Fruit fly (Drosophila melanogaster) whole organism, embryonic: ENCODE measurements around the gene Sf3b3.

Experiments used
- Bdp1 ChIP-seq: fragments of 200-800 bp; sonication (Bioruptor generic); optimal IDR thresholded peaks from 3 replicates; lab custom pipeline; 2016; ENCODE audit warnings: missing biosample characterization, missing genetic modification characterization
- CG10321 ChIP-seq: fragments of 200-800 bp; sonication (Bioruptor generic); IDR thresholded peaks from 2 replicates; pipeline ENCODE4 v1.3.6; 2022; ENCODE audit warnings: missing biosample characterization, missing genetic modification characterization
- CG10979 ChIP-seq: fragments of 200-800 bp; sonication (Bioruptor generic); optimal IDR thresholded peaks from 2 replicates; lab custom pipeline; 2018; ENCODE audit warnings: missing biosample characterization, mild to moderate bottlenecking, missing genetic modification characterization, moderate library complexity
- CG11398 ChIP-seq: fragments of 200-800 bp; sonication (Bioruptor generic); optimal IDR thresholded peaks from 2 replicates; lab custom pipeline; 2016; ENCODE audit warnings: missing biosample characterization, missing genetic modification characterization
- CG12155 ChIP-seq: fragments of 200-800 bp; sonication (Bioruptor generic); optimal IDR thresholded peaks from 3 replicates; lab custom pipeline; 2016; ENCODE audit warnings: missing biosample characterization, missing genetic modification characterization
- CG1233 ChIP-seq: fragments of 200-800 bp; sonication (Bioruptor generic); optimal IDR thresholded peaks from 4 replicates; lab custom pipeline; 2018; ENCODE audit warnings: missing biosample characterization, mild to moderate bottlenecking, missing genetic modification characterization
- CG12391 ChIP-seq: fragments of 200-800 bp; sonication (Bioruptor generic); optimal IDR thresholded peaks from 3 replicates; lab custom pipeline; 2018; ENCODE audit warnings: missing biosample characterization, mild to moderate bottlenecking, missing genetic modification characterization, moderate library complexity
- CG15514 ChIP-seq: fragments of 200-800 bp; sonication (Bioruptor generic); optimal IDR thresholded peaks from 3 replicates; lab custom pipeline; 2017; ENCODE audit warnings: missing biosample characterization, missing genetic modification characterization, mild to moderate bottlenecking, moderate library complexity, missing genetic modification reagents
- CG17361 ChIP-seq: fragments of 200-800 bp; sonication (Bioruptor generic); IDR thresholded peaks from 3 replicates; pipeline ENCODE4 v1.3.6; 2022; ENCODE audit warnings: missing biosample characterization, missing genetic modification characterization
- CG17385 ChIP-seq: fragments of 200-800 bp; sonication (Bioruptor generic); optimal IDR thresholded peaks from 3 replicates; lab custom pipeline; 2018; ENCODE audit warnings: missing biosample characterization, mild to moderate bottlenecking, missing genetic modification characterization
- CG17912 ChIP-seq: fragments of 200-800 bp; sonication (Bioruptor generic); optimal IDR thresholded peaks from 2 replicates; lab custom pipeline; 2018; ENCODE audit warnings: missing biosample characterization, mild to moderate bottlenecking, missing genetic modification characterization
- CG1792 ChIP-seq: fragments of 200-800 bp; sonication (Bioruptor generic); optimal IDR thresholded peaks from 2 replicates; lab custom pipeline; 2016; ENCODE audit warnings: missing biosample characterization, missing genetic modification characterization
- CG18476 ChIP-seq: fragments of 200-800 bp; sonication (Bioruptor generic); optimal IDR thresholded peaks from 2 replicates; lab custom pipeline; 2016; ENCODE audit warnings: missing biosample characterization, mild to moderate bottlenecking, missing genetic modification characterization
- CG2712 ChIP-seq: fragments of 200-800 bp; optimal IDR thresholded peaks from 3 replicates; lab custom pipeline; 2019; ENCODE audit warnings: missing biosample characterization, mild to moderate bottlenecking, missing genetic modification characterization, moderate library complexity
- CG30020 ChIP-seq: fragments of 200-800 bp; optimal IDR thresholded peaks from 2 replicates; lab custom pipeline; 2019; ENCODE audit warnings: missing biosample characterization, mild to moderate bottlenecking, missing genetic modification characterization, moderate library complexity
- CG31365 ChIP-seq: fragments of 200-800 bp; sonication (Bioruptor generic); optimal IDR thresholded peaks from 2 replicates; lab custom pipeline; 2018; ENCODE audit warnings: missing biosample characterization, mild to moderate bottlenecking, missing genetic modification characterization
- CG3163 ChIP-seq: fragments of 200-800 bp; sonication (Bioruptor generic); optimal IDR thresholded peaks from 3 replicates; lab custom pipeline; 2016; ENCODE audit warnings: missing biosample characterization, missing genetic modification characterization
- CG32532 ChIP-seq: fragments of 200-800 bp; sonication (Bioruptor generic); IDR thresholded peaks from 2 replicates; pipeline ENCODE4 v1.3.6; 2022; ENCODE audit warnings: missing biosample characterization, missing genetic modification characterization
- CG4404 ChIP-seq: fragments of 200-800 bp; sonication (Bioruptor generic); IDR thresholded peaks from 2 replicates; pipeline ENCODE4 v1.3.6; 2022; ENCODE audit warnings: missing biosample characterization, missing genetic modification characterization
- CG7987 ChIP-seq: fragments of 200-800 bp; sonication (Bioruptor generic); optimal IDR thresholded peaks from 2 replicates; lab custom pipeline; 2018; ENCODE audit warnings: missing biosample characterization, mild to moderate bottlenecking, missing genetic modification characterization, moderate library complexity
- CG8924 ChIP-seq: fragments of 200-800 bp; optimal IDR thresholded peaks from 3 replicates; lab custom pipeline; 2019; ENCODE audit warnings: missing biosample characterization, mild to moderate bottlenecking, missing genetic modification characterization, moderate library complexity
- CG9797 ChIP-seq: fragments of 200-800 bp; sonication (Bioruptor generic); optimal IDR thresholded peaks from 3 replicates; lab custom pipeline; 2018; ENCODE audit warnings: missing biosample characterization, mild to moderate bottlenecking, missing genetic modification characterization
- E2f2 ChIP-seq: fragments of 200-800 bp; sonication (Bioruptor generic); IDR thresholded peaks from 2 replicates; pipeline ENCODE4 v1.3.6; 2022; ENCODE audit warnings: missing biosample characterization, missing genetic modification characterization
- H15 ChIP-seq: fragments of 200-800 bp; sonication (Bioruptor generic); IDR thresholded peaks from 3 replicates; pipeline ENCODE4 v1.3.6; 2022; ENCODE audit warnings: missing biosample characterization, missing genetic modification characterization
- Lhr ChIP-seq: fragments of 200-800 bp; sonication (Bioruptor generic); optimal IDR thresholded peaks from 3 replicates; lab custom pipeline; 2017; ENCODE audit warnings: mild to moderate bottlenecking, missing biosample characterization, missing genetic modification reagents, missing genetic modification characterization
- MBD-R2 ChIP-seq: fragments of 200-800 bp; sonication (Bioruptor generic); IDR thresholded peaks from 2 replicates; pipeline ENCODE4 v1.3.6; 2022; ENCODE audit warnings: missing biosample characterization, missing genetic modification characterization
- Med ChIP-seq: fragments of 200-800 bp; sonication (Bioruptor generic); peaks from one replicate; lab custom pipeline; 2016; ENCODE audit warnings: missing biosample characterization, missing genetic modification characterization, mild to moderate bottlenecking, inconsistent platforms, moderate library complexity
- NFAT ChIP-seq: fragments of 200-800 bp; sonication (Bioruptor generic); IDR thresholded peaks from 2 replicates; pipeline ENCODE4 v1.3.6; 2022; ENCODE audit warnings: missing biosample characterization, missing genetic modification characterization
- NfI ChIP-seq: fragments of 200-800 bp; sonication (Bioruptor generic); optimal IDR thresholded peaks from 3 replicates; lab custom pipeline; 2018; ENCODE audit warnings: missing biosample characterization, mild to moderate bottlenecking, missing genetic modification characterization, moderate library complexity
- Pdp1 ChIP-seq, 2 experiments: fragments of 200-800 bp; sonication (Bioruptor generic); optimal IDR thresholded peaks; 3 replicates each; lab custom pipeline; 2016; ENCODE audit warnings: missing biosample characterization in 2 of 2, missing genetic modification characterization in 2 of 2, mild to moderate bottlenecking in 1 of 2, moderate library complexity in 1 of 2
- Sry-δ ChIP-seq: fragments of 200-800 bp; sonication (Bioruptor generic); optimal IDR thresholded peaks from 2 replicates; lab custom pipeline; 2016; ENCODE audit warnings: missing biosample characterization, missing genetic modification characterization
- Vsx1 ChIP-seq: fragments of 200-800 bp; sonication (Bioruptor generic); optimal IDR thresholded peaks from 2 replicates; lab custom pipeline; 2017; ENCODE audit warnings: missing biosample characterization, mild to moderate bottlenecking, missing genetic modification characterization, missing genetic modification reagents
- amos ChIP-seq: fragments of 200-800 bp; sonication (Bioruptor generic); IDR thresholded peaks from 2 replicates; pipeline ENCODE4 v1.3.6; 2022; ENCODE audit warnings: missing biosample characterization, missing genetic modification characterization; ENCODE audit not compliant: partially characterized antibody
- cg ChIP-seq: fragments of 200-800 bp; sonication (Bioruptor generic); optimal IDR thresholded peaks from 3 replicates; lab custom pipeline; 2019; ENCODE audit warnings: missing biosample characterization, mild to moderate bottlenecking, missing genetic modification characterization, moderate library complexity
- chn ChIP-seq: fragments of 200-800 bp; sonication (Bioruptor generic); optimal IDR thresholded peaks from 2 replicates; lab custom pipeline; 2016; ENCODE audit warnings: missing biosample characterization, missing genetic modification characterization
- da ChIP-seq: fragments of 200-800 bp; sonication (Bioruptor generic); optimal IDR thresholded peaks from 2 replicates; lab custom pipeline; 2016; ENCODE audit warnings: missing biosample characterization, missing genetic modification characterization
- disco-r ChIP-seq: fragments of 200-800 bp; sonication (Bioruptor generic); optimal IDR thresholded peaks from 2 replicates; lab custom pipeline; 2016; ENCODE audit warnings: missing biosample characterization, missing genetic modification characterization
- ftz-f1 ChIP-seq: fragments of 200-800 bp; sonication (Bioruptor generic); optimal IDR thresholded peaks from 2 replicates; lab custom pipeline; 2016; ENCODE audit warnings: missing biosample characterization, missing genetic modification characterization
- fu2 ChIP-seq: fragments of 200-800 bp; sonication (Bioruptor generic); optimal IDR thresholded peaks from 2 replicates; lab custom pipeline; 2016; ENCODE audit warnings: missing biosample characterization, missing genetic modification characterization
- gfzf ChIP-seq: fragments of 200-800 bp; sonication (Bioruptor generic); optimal IDR thresholded peaks from 2 replicates; lab custom pipeline; 2016; ENCODE audit warnings: missing biosample characterization, mild to moderate bottlenecking, missing genetic modification characterization, moderate library complexity
- gsb-n ChIP-seq: fragments of 200-800 bp; sonication (Bioruptor generic); optimal IDR thresholded peaks from 3 replicates; lab custom pipeline; 2018; ENCODE audit warnings: missing biosample characterization, mild to moderate bottlenecking, missing genetic modification characterization
- hb ChIP-seq: fragments of 200-800 bp; sonication (Bioruptor generic); IDR thresholded peaks from 3 replicates; pipeline ENCODE4 v1.3.6; 2022; ENCODE audit warnings: missing biosample characterization, missing genetic modification characterization; ENCODE audit not compliant: partially characterized antibody
- maf-S ChIP-seq: fragments of 200-800 bp; sonication (Bioruptor generic); optimal IDR thresholded peaks from 2 replicates; lab custom pipeline; 2016; ENCODE audit warnings: missing biosample characterization, missing genetic modification characterization
- mld ChIP-seq: fragments of 200-800 bp; sonication (Bioruptor generic); IDR thresholded peaks from 3 replicates; pipeline ENCODE4 v1.3.6; 2022; ENCODE audit warnings: missing biosample characterization, missing genetic modification characterization; ENCODE audit not compliant: partially characterized antibody
- nerfin-2 ChIP-seq: fragments of 200-800 bp; sonication (Bioruptor generic); IDR thresholded peaks from 2 replicates; pipeline ENCODE4 v1.3.6; 2022; ENCODE audit warnings: missing biosample characterization, missing genetic modification characterization; ENCODE audit not compliant: partially characterized antibody
- shn ChIP-seq: fragments of 200-800 bp; sonication (Bioruptor generic); optimal IDR thresholded peaks from 3 replicates; lab custom pipeline; 2016; ENCODE audit warnings: missing biosample characterization, missing genetic modification characterization
- slbo ChIP-seq: fragments of 200-800 bp; sonication (Bioruptor generic); IDR thresholded peaks from 2 replicates; pipeline ENCODE4 v1.3.6; 2022; ENCODE audit warnings: missing biosample characterization, missing genetic modification characterization
- stc ChIP-seq: fragments of 200-800 bp; sonication (Bioruptor generic); IDR thresholded peaks from 2 replicates; pipeline ENCODE4 v1.3.6; 2022; ENCODE audit warnings: missing biosample characterization, missing genetic modification characterization
- zen ChIP-seq: fragments of 200-800 bp; sonication (Bioruptor generic); optimal IDR thresholded peaks from 3 replicates; lab custom pipeline; 2018; ENCODE audit warnings: missing biosample characterization, mild to moderate bottlenecking, missing genetic modification characterization, moderate library complexity
- zfh1 ChIP-seq: fragments of 200-800 bp; sonication (Bioruptor generic); IDR thresholded peaks from 3 replicates; pipeline ENCODE4 v1.3.6; 2022; ENCODE audit warnings: missing biosample characterization, missing genetic modification characterization

The Sf3b3 gene

dm6 chr3L:872389-872972, 39.3 kb upstream of the Sf3b3 start (continued):
- TF ChIP-seq CG1792, result peak; percentile 27
- TF ChIP-seq CG32532 (GFP tag; lab: Robert Waterston, UW), result peak; percentile 61
- peak; percentile 91 for TF ChIP-seq cg
- no peak for TF ChIP-seq ftz-f1 (GFP tag; lab: Kevin White, UChicago)
- peak; percentile 83 for TF ChIP-seq Med (GFP tag; lab: Kevin White, UChicago)
- peak; percentile 0 for TF ChIP-seq Bdp1 (GFP tag; lab: Kevin White, UChicago)
- TF ChIP-seq zfh1, result 0 out of 3 replicates have a peak, but pooled peaks have one; percentile 34
- TF ChIP-seq CG9797, result no peak
- TF ChIP-seq CG10979 (tag; lab: Kevin White, UChicago), result peak; percentile 9
- TF ChIP-seq MBD-R2, result peak; percentile 56
- peak; percentile 11 for TF ChIP-seq CG12391 (tag; lab: Kevin White, UChicago)
- TF ChIP-seq CG3163 (GFP tag; lab: Kevin White, UChicago), result peak; percentile 24
- TF ChIP-seq gfzf, result peak; percentile 20
- TF ChIP-seq E2f2 (GFP tag; lab: Robert Waterston, UW), result peak; percentile 47; the same call in 1 of the 2 replicates
- peak; percentile 71; the same call in 2 of the 3 replicates for TF ChIP-seq hb
- no peak for TF ChIP-seq CG7987 (GFP tag; lab: Kevin White, UChicago)
- TF ChIP-seq shn (GFP tag; lab: Kevin White, UChicago), result peak; percentile 63
- TF ChIP-seq amos (GFP tag; lab: Robert Waterston, UW), result peak; percentile 76
- peak; percentile 33 for TF ChIP-seq zen (tag; lab: Kevin White, UChicago)
- no peak for TF ChIP-seq Vsx1 (GFP tag; lab: Kevin White, UChicago)
- TF ChIP-seq CG4404 (GFP tag; lab: Robert Waterston, UW), result peak; percentile 62
- peak; percentile 74; the same call in 1 of the 3 replicates for TF ChIP-seq mld (GFP tag; lab: Robert Waterston, UW)
- TF ChIP-seq fu2, result peak; percentile 44
- peak; percentile 14 for TF ChIP-seq chn (GFP tag; lab: Kevin White, UChicago)
- TF ChIP-seq da (GFP tag; lab: Kevin White, UChicago), result peak; percentile 24
- TF ChIP-seq CG30020, result peak; percentile 32
- peak; percentile 5 for TF ChIP-seq CG17912 (GFP tag; lab: Kevin White, UChicago)
- peak; percentile 51 for TF ChIP-seq maf-S
- peak; percentile 71; the same call in 2 of the 3 replicates for TF ChIP-seq CG17361 (GFP tag; lab: Robert Waterston, UW)
- TF ChIP-seq CG17385 (GFP tag; lab: Kevin White, UChicago), result peak; percentile 31
- peak; percentile 20 for TF ChIP-seq CG8924 (tag; lab: Kevin White, UChicago)
- no peak for TF ChIP-seq NfI (GFP tag; lab: Kevin White, UChicago)
- TF ChIP-seq Pdp1 (GFP tag; optimal IDR thresholded peaks at IDR 0.05; lab: Kevin White, UChicago), result peak; percentile 41 to 56

- TF ChIP-seq Lhr (GFP tag; lab: Kevin White, UChicago) (peak; percentile 48), H15 (GFP tag; lab: Robert Waterston, UW) (no peak), CG11398 (GFP tag; lab: Kevin White, UChicago) (no peak), nerfin-2 (GFP tag; lab: Robert Waterston, UW) (peak; percentile 57), Sry-δ (GFP tag; lab: Kevin White, UChicago) (peak; percentile 81), gsb-n (tag; lab: Kevin White, UChicago) (no peak), CG12391 (tag; lab: Kevin White, UChicago) (peak; percentile 6), CG10321 (no peak), CG32532 (GFP tag; lab: Robert Waterston, UW) (no peak), CG18476 (GFP tag; lab: Kevin White, UChicago) (no peak), CG1233 (GFP tag; lab: Kevin White, UChicago) (no peak), CG12155 (GFP tag; lab: Kevin White, UChicago) (peak; percentile 1), CG31365 (tag; lab: Kevin White, UChicago) (no peak), CG2712 (peak; percentile 2), Pdp1 (GFP tag; optimal IDR thresholded peaks at IDR 0.05; lab: Kevin White, UChicago) (peak in 1 of 2 experiments; percentile 38), NFAT (GFP tag; lab: Robert Waterston, UW) (0 out of 2 replicates have a peak, but pooled peaks have one; percentile 19), CG15514 (GFP tag; lab: Kevin White, UChicago) (peak; percentile 50), stc (no peak), disco-r (GFP tag; lab: Kevin White, UChicago) (no peak), slbo (no peak)
Observed at dm6 chr3L:871713-872112, 38.5 kb upstream of the Sf3b3 start, which contains the start of gene Usp10. Gene Usp10, plus strand, starts transcription at chr3L:871899.
